Worm (Caenorhabditis elegans) whole organism, L4/young adult: ENCODE measurements around the gene slc-17.7.

Experiments used
- W03F9.2 ChIP-seq: fragments of 150-350 bp; optimal IDR thresholded peaks from 2 replicates; lab custom pipeline; 2014; ENCODE audit warnings: missing biosample characterization, missing genetic modification characterization
- dao-5 ChIP-seq: sonication (generic microtip); optimal IDR thresholded peaks from 2 replicates; lab custom pipeline; 2016; ENCODE audit warnings: missing genotype, missing genetic modification characterization, moderate library complexity, missing compliant biosample characterization
- him-1 ChIP-seq: sonication (generic microtip); optimal IDR thresholded peaks from 2 replicates; lab custom pipeline; 2016; ENCODE audit warnings: missing genotype, missing genetic modification reagents, missing genetic modification characterization, missing compliant biosample characterization

ce11 chrV:9266399-9266798 is at the start of gene slc-17.7:
- TF ChIP-seq W03F9.2 (tag; lab: Kevin White, UChicago) (no peak), dao-5 (tag; lab: Kevin White, UChicago) (no peak), him-1 (no peak)
